Fruit fly (Drosophila melanogaster): Measurements from ENCODE around the gene mthl6.

mthl6 gene

dm6 chr3L:7485667-7486066, at the start of gene mthl6:
TSS of gene mthl6 (plus strand) at chr3L:7485967.
- TF ChIP-seq pan (optimal IDR thresholded peaks at IDR 0.05) (no peak), CG8478 (optimal IDR thresholded peaks at IDR 0.05) (no peak), EcR (GFP tag; optimal IDR thresholded peaks at IDR 0.05) (no peak), usp (GFP tag; optimal IDR thresholded peaks at IDR 0.05) (no peak), psq (optimal IDR thresholded peaks at IDR 0.05) (no peak)

- no peak for TF ChIP-seq EcR (GFP tag; optimal IDR thresholded peaks at IDR 0.05)
- TF ChIP-seq pan (optimal IDR thresholded peaks at IDR 0.05): no peak
- no peak for TF ChIP-seq usp (GFP tag; optimal IDR thresholded peaks at IDR 0.05)
- TF ChIP-seq CG8478 (optimal IDR thresholded peaks at IDR 0.05): no peak
- TF ChIP-seq psq (optimal IDR thresholded peaks at IDR 0.05): no peak
- TF ChIP-seq Dll (optimal IDR thresholded peaks at IDR 0.05): no peak
Measured at dm6 chr3L:7437366-7437765, 48.4 kb upstream of the mthl6 start, which contains the start of gene CG14835. TSS of gene CG14835 (minus strand) at chr3L:7437466.

dm6 chr3L:7439305-7439704, 46.5 kb upstream of the mthl6 start, which contains the start of gene sphinx1:
TSS of gene sphinx1 (minus strand) at chr3L:7439405.
- TF ChIP-seq Dll (optimal IDR thresholded peaks at IDR 0.05) (no peak), pan (optimal IDR thresholded peaks at IDR 0.05) (no peak), EcR (GFP tag; optimal IDR thresholded peaks at IDR 0.05) (no peak), psq (optimal IDR thresholded peaks at IDR 0.05) (no peak), usp (GFP tag; optimal IDR thresholded peaks at IDR 0.05) (no peak), CG8478 (optimal IDR thresholded peaks at IDR 0.05) (no peak)

dm6 chr3L:7440633-7441032, 45.1 kb upstream of the mthl6 start, which contains the start of gene sphinx2:
TSS of gene sphinx2 (minus strand) at chr3L:7440733.
- TF ChIP-seq EcR (GFP tag; optimal IDR thresholded peaks at IDR 0.05) (no peak), CG8478 (optimal IDR thresholded peaks at IDR 0.05) (no peak), pan (optimal IDR thresholded peaks at IDR 0.05) (no peak), usp (GFP tag; optimal IDR thresholded peaks at IDR 0.05) (no peak), psq (optimal IDR thresholded peaks at IDR 0.05) (no peak), Dll (optimal IDR thresholded peaks at IDR 0.05) (no peak)

dm6 chr3L:7449097-7449496, 36.7 kb upstream of the mthl6 start:
- no peak for TF ChIP-seq Dll (optimal IDR thresholded peaks at IDR 0.05)
- no peak for TF ChIP-seq pan (optimal IDR thresholded peaks at IDR 0.05)
- TF ChIP-seq usp (GFP tag; optimal IDR thresholded peaks at IDR 0.05): no peak
- no peak for TF ChIP-seq EcR (GFP tag; optimal IDR thresholded peaks at IDR 0.05)

- TF ChIP-seq psq (optimal IDR thresholded peaks at IDR 0.05): no peak
- no peak for TF ChIP-seq EcR (GFP tag; optimal IDR thresholded peaks at IDR 0.05)
- no peak for TF ChIP-seq usp (GFP tag; optimal IDR thresholded peaks at IDR 0.05)
- TF ChIP-seq pan (optimal IDR thresholded peaks at IDR 0.05): no peak
- no peak for TF ChIP-seq CG8478 (optimal IDR thresholded peaks at IDR 0.05)
- TF ChIP-seq Dll (optimal IDR thresholded peaks at IDR 0.05): no peak
Measured at dm6 chr3L:7450553-7450952, 35.2 kb upstream of the mthl6 start, which contains the start of gene CG33278. TSS of gene CG33278 (plus strand) at chr3L:7450853.

- no peak for TF ChIP-seq CG8478 (optimal IDR thresholded peaks at IDR 0.05)
- TF ChIP-seq EcR (GFP tag; optimal IDR thresholded peaks at IDR 0.05): no peak
- TF ChIP-seq pan (optimal IDR thresholded peaks at IDR 0.05): no peak
- no peak for TF ChIP-seq Dll (optimal IDR thresholded peaks at IDR 0.05)
- TF ChIP-seq psq (optimal IDR thresholded peaks at IDR 0.05): no peak
- TF ChIP-seq usp (GFP tag; optimal IDR thresholded peaks at IDR 0.05): no peak
Measured at dm6 chr3L:7455849-7456248, 29.9 kb upstream of the mthl6 start, which contains the start of gene ppk26. TSS of gene ppk26 (plus strand) at chr3L:7456149.

- TF ChIP-seq psq (optimal IDR thresholded peaks at IDR 0.05): no peak
- no peak for TF ChIP-seq Dll (optimal IDR thresholded peaks at IDR 0.05)
- TF ChIP-seq EcR (GFP tag; optimal IDR thresholded peaks at IDR 0.05): no peak
- TF ChIP-seq pan (optimal IDR thresholded peaks at IDR 0.05): no peak
- TF ChIP-seq usp (GFP tag; optimal IDR thresholded peaks at IDR 0.05): no peak
- no peak for TF ChIP-seq CG8478 (optimal IDR thresholded peaks at IDR 0.05)
Measured at dm6 chr3L:7465209-7465608, 20.6 kb upstream of the mthl6 start, which contains the start of the genes CG42660, CG42661 and Tsp66A. TSS of gene CG42660 (plus strand) at chr3L:7465509. TSS of gene CG42661 (plus strand) at chr3L:7465509. TSS of gene Tsp66A (plus strand) at chr3L:7465509.

- TF ChIP-seq pan (optimal IDR thresholded peaks at IDR 0.05): no peak
- no peak for TF ChIP-seq CG8478 (optimal IDR thresholded peaks at IDR 0.05)
- no peak for TF ChIP-seq psq (optimal IDR thresholded peaks at IDR 0.05)
- TF ChIP-seq EcR (GFP tag; optimal IDR thresholded peaks at IDR 0.05): no peak
- no peak for TF ChIP-seq usp (GFP tag; optimal IDR thresholded peaks at IDR 0.05)
- TF ChIP-seq Dll (optimal IDR thresholded peaks at IDR 0.05): no peak
Measured at dm6 chr3L:7470202-7470601, 15.6 kb upstream of the mthl6 start, which contains the start of gene CG8543. TSS of gene CG8543 (minus strand) at chr3L:7470302.

- no peak for TF ChIP-seq EcR (GFP tag; optimal IDR thresholded peaks at IDR 0.05)
- TF ChIP-seq psq (optimal IDR thresholded peaks at IDR 0.05): no peak
- no peak for TF ChIP-seq usp (GFP tag; optimal IDR thresholded peaks at IDR 0.05)
- no peak for TF ChIP-seq Dll (optimal IDR thresholded peaks at IDR 0.05)
- TF ChIP-seq pan (optimal IDR thresholded peaks at IDR 0.05): no peak
- TF ChIP-seq CG8478 (optimal IDR thresholded peaks at IDR 0.05): no peak
Measured at dm6 chr3L:7471259-7471658, 14.5 kb upstream of the mthl6 start, which contains the start of gene CG8541. TSS of gene CG8541 (plus strand) at chr3L:7471559.

dm6 chr3L:7475270-7475669, 10.5 kb upstream of the mthl6 start, which contains the start of gene CG43292:
TSS of gene CG43292 (plus strand) at chr3L:7475570.
- no peak for TF ChIP-seq pan (optimal IDR thresholded peaks at IDR 0.05)
- no peak for TF ChIP-seq CG8478 (optimal IDR thresholded peaks at IDR 0.05)
- no peak for TF ChIP-seq usp (GFP tag; optimal IDR thresholded peaks at IDR 0.05)

dm6 chr3L:7491564-7491963, 5.8 kb downstream of the mthl6 start, which contains the start of gene Cyp316a1:
TSS of gene Cyp316a1 (plus strand) at chr3L:7491864.
- TF ChIP-seq psq (optimal IDR thresholded peaks at IDR 0.05) (no peak), EcR (GFP tag; optimal IDR thresholded peaks at IDR 0.05) (no peak), CG8478 (optimal IDR thresholded peaks at IDR 0.05) (no peak), usp (GFP tag; optimal IDR thresholded peaks at IDR 0.05) (no peak), Dll (optimal IDR thresholded peaks at IDR 0.05) (no peak), pan (optimal IDR thresholded peaks at IDR 0.05) (no peak)

Data from whole organism.